Worm (Caenorhabditis elegans): Measurements from ENCODE around the gene F15A4.5.

The F15A4.5 gene

ce11 chrII:12519616-12520015, 48.6 kb upstream of the F15A4.5 start, which contains the start of gene ceh-99 (continued):
- peak; percentile 45; the same call in 1 of the 2 replicates for TF ChIP-seq hmg-1.2 (GFP tag; IDR thresholded peaks at IDR 0.05)
- no peak for TF ChIP-seq nfyb-1 (GFP tag; IDR thresholded peaks at IDR 0.05)
- TF ChIP-seq lsy-27 (tag; optimal IDR thresholded peaks at IDR 0.05; ENCODE audit: borderline replicate concordance, insufficient read depth) = no peak
- TF ChIP-seq bed-2 (GFP tag; IDR thresholded peaks at IDR 0.05) = no peak
- no peak for TF ChIP-seq unc-130 (GFP tag; optimal IDR thresholded peaks at IDR 0.05)
- no peak for TF ChIP-seq akir-1 (GFP tag; optimal IDR thresholded peaks at IDR 0.05)
- no peak for TF ChIP-seq ceh-40 (GFP tag; IDR thresholded peaks at IDR 0.05)
- no peak for TF ChIP-seq rec-8 (tag; optimal IDR thresholded peaks at IDR 0.05)
- TF ChIP-seq hmg-20 (GFP tag; IDR thresholded peaks at IDR 0.05) = no peak
- TF ChIP-seq ama-1 (optimal IDR thresholded peaks at IDR 0.05) = no peak
- no peak for TF ChIP-seq ama-1 (GFP tag; optimal IDR thresholded peaks at IDR 0.05)
- TF ChIP-seq hsf-1 (GFP tag; IDR thresholded peaks at IDR 0.05) = peak; percentile 11; the same call in 1 of the 2 replicates
- TF ChIP-seq pha-4 (tag; optimal IDR thresholded peaks at IDR 0.05) = no peak

- TF ChIP-seq F55B11.4 (tag; optimal IDR thresholded peaks at IDR 0.05; ENCODE audit: borderline replicate concordance, insufficient read depth) = no peak
- peak; percentile 37; the same call in 1 of the 2 replicates for TF ChIP-seq egl-44 (GFP tag; IDR thresholded peaks at IDR 0.05)
- TF ChIP-seq snpc-1.3 (tag; optimal IDR thresholded peaks at IDR 0.05; ENCODE audit: insufficient read depth) = no peak
- TF ChIP-seq Y67H2A.10 (GFP tag; conservative IDR thresholded peaks at IDR 0.05) = no peak
- TF ChIP-seq tbp1 (GFP tag; optimal IDR thresholded peaks at IDR 0.05) = peak; percentile 57
- TF ChIP-seq unc-130 (GFP tag; optimal IDR thresholded peaks at IDR 0.05) = no peak
- TF ChIP-seq lin-40 (tag; optimal IDR thresholded peaks at IDR 0.05) = peak; percentile 48
- no peak for TF ChIP-seq B0261.1 (tag; optimal IDR thresholded peaks at IDR 0.05)
- 0 out of 2 replicates have a peak, but pooled peaks have one; percentile 29 for TF ChIP-seq Y56A3A.18 (GFP tag; IDR thresholded peaks at IDR 0.05)
- no peak for TF ChIP-seq mes-4 (tag; optimal IDR thresholded peaks at IDR 0.05)
- no peak for TF ChIP-seq ztf-26 (tag; optimal IDR thresholded peaks at IDR 0.05)
- peak; percentile 99 for TF ChIP-seq let-607 (tag; optimal IDR thresholded peaks at IDR 0.05)
- TF ChIP-seq snpc-4 (GFP tag; optimal IDR thresholded peaks at IDR 0.05) = no peak
- peak in 2 of 4 experiments; percentile 22 to 29 for TF ChIP-seq snpc-4 (tag; optimal IDR thresholded peaks at IDR 0.05)
- no peak for TF ChIP-seq sdz-38 (tag; optimal IDR thresholded peaks at IDR 0.05)
- TF ChIP-seq F23B12.7 (tag; optimal IDR thresholded peaks at IDR 0.05; ENCODE audit: insufficient read depth) = peak; percentile 5
- no peak for TF ChIP-seq F33H1.4 (GFP tag; IDR thresholded peaks at IDR 0.05)
- no peak for TF ChIP-seq die-1 (tag; optimal IDR thresholded peaks at IDR 0.05)
- peak; percentile 96 for TF ChIP-seq nhr-80 (tag; optimal IDR thresholded peaks at IDR 0.05)
- TF ChIP-seq akir-1 (GFP tag; optimal IDR thresholded peaks at IDR 0.05) = no peak
- TF ChIP-seq chd-7 (tag; optimal IDR thresholded peaks at IDR 0.05) = peak; percentile 76
- TF ChIP-seq sptf-2 (GFP tag; optimal IDR thresholded peaks at IDR 0.05) = no peak
- peak; percentile 99 for TF ChIP-seq unc-62 (GFP tag; optimal IDR thresholded peaks at IDR 0.05)
- peak; percentile 21 for TF ChIP-seq ets-4 (GFP tag; optimal IDR thresholded peaks at IDR 0.05)
- TF ChIP-seq C06A6.2 (GFP tag; conservative IDR thresholded peaks at IDR 0.05) = 0 out of 2 replicates have a peak, but pooled peaks have one; percentile 24
- TF ChIP-seq B0336.3 (GFP tag; IDR thresholded peaks at IDR 0.05) = peak; percentile 80
- 0 out of 2 replicates have a peak, but pooled peaks have one; percentile 8 for TF ChIP-seq ekl-4 (GFP tag; IDR thresholded peaks at IDR 0.05)
- no peak for TF ChIP-seq nhr-120 (GFP tag; IDR thresholded peaks at IDR 0.05)
- peak; percentile 1 for TF ChIP-seq ztf-18 (tag; optimal IDR thresholded peaks at IDR 0.05)
- TF ChIP-seq C17E4.6 (GFP tag; IDR thresholded peaks at IDR 0.05) = no peak
- no peak for TF ChIP-seq hmg-1.2 (GFP tag; IDR thresholded peaks at IDR 0.05)
- TF ChIP-seq ztf-25 (GFP tag; IDR thresholded peaks at IDR 0.05) = no peak
- peak; percentile 46 for TF ChIP-seq ZK185.1 (tag; optimal IDR thresholded peaks at IDR 0.05; ENCODE audit: poor library complexity, severe bottlenecking)
- TF ChIP-seq lin-26 (GFP tag; IDR thresholded peaks at IDR 0.05) = no peak
- peak; percentile 58 for TF ChIP-seq lin-54 (GFP tag; optimal IDR thresholded peaks at IDR 0.05)
- TF ChIP-seq repo-1 (tag; optimal IDR thresholded peaks at IDR 0.05) = peak; percentile 29
These were observed 47.8 kb upstream of the F15A4.5 start, which contains the start of gene srh-70 for ce11 chrII:12518809-12519344. Gene srh-70, minus strand, starts transcription at chrII:12518859.

Data from whole organism, young adult.